Fruit fly (Drosophila melanogaster): ENCODE data around the gene Or2a.
A peak's percentile ranks its signal among the peaks of the same experiment; 100 is the strongest.

Gene Or2a

DNA sequence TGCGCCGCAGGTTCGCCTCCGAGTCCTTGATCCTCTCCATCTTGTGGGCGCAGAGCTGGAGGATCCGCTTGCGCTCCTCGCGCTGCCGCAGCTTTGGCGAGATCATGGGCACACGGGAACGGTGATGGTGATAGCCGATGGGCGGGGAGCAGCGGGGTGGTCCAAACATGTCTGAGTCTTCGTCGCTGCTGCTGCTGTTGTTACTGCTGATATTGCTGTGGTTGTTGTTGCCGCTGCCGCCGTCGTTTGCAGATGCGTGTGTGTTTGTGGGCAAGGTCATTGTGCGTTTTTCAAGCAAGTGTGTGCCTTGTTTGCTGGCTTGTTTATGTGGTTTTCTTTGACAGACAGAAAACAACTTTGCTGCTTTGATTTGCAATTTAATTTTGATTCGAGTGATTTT lies 46.4 kb downstream of the Or2a start:
- TF ChIP-seq psq (optimal IDR thresholded peaks at IDR 0.05) = no peak
- no peak for TF ChIP-seq EcR (GFP tag; optimal IDR thresholded peaks at IDR 0.05)
- TF ChIP-seq pan (optimal IDR thresholded peaks at IDR 0.05) = no peak
- TF ChIP-seq Dll (optimal IDR thresholded peaks at IDR 0.05) = no peak
- TF ChIP-seq CG8478 (optimal IDR thresholded peaks at IDR 0.05) = no peak
- TF ChIP-seq usp (GFP tag; optimal IDR thresholded peaks at IDR 0.05) = no peak

dm6 chrX:2293294-2293988 lies 47.4 kb downstream of the Or2a start, which contains the start of gene CG2865:
Gene CG2865 (minus strand): TSS chrX:2293411.
- TF ChIP-seq Dll (optimal IDR thresholded peaks at IDR 0.05) (peak; percentile 38), pan (optimal IDR thresholded peaks at IDR 0.05) (no peak)

dm6 chrX:2294474-2295434 lies 48.7 kb downstream of the Or2a start:
- TF ChIP-seq EcR (GFP tag; optimal IDR thresholded peaks at IDR 0.05) = peak in 1 of 2 experiments; percentile 34
- TF ChIP-seq usp (GFP tag; optimal IDR thresholded peaks at IDR 0.05) = no peak
- TF ChIP-seq Dll (optimal IDR thresholded peaks at IDR 0.05) = peak; percentile 49

- TF ChIP-seq CG8478 (optimal IDR thresholded peaks at IDR 0.05) (no peak), psq (optimal IDR thresholded peaks at IDR 0.05) (no peak), Dll (optimal IDR thresholded peaks at IDR 0.05) (peak; percentile 77), pan (optimal IDR thresholded peaks at IDR 0.05) (no peak), EcR (GFP tag; optimal IDR thresholded peaks at IDR 0.05) (no peak), usp (GFP tag; optimal IDR thresholded peaks at IDR 0.05) (no peak)
Measured at dm6 chrX:2295435-2296229, 49.6 kb downstream of the Or2a start, which contains the start of gene Raf. Gene Raf (plus strand): TSS chrX:2295466.

- peak; percentile 21 to 66 for TF ChIP-seq EcR (GFP tag; optimal IDR thresholded peaks at IDR 0.05)
- no peak for TF ChIP-seq usp (GFP tag; optimal IDR thresholded peaks at IDR 0.05)
Measured at dm6 chrX:2296230-2297044, 50.4 kb downstream of the Or2a start.
